Worm (Caenorhabditis elegans): Measurements from ENCODE around the gene Y75B8A.13.

DNA sequence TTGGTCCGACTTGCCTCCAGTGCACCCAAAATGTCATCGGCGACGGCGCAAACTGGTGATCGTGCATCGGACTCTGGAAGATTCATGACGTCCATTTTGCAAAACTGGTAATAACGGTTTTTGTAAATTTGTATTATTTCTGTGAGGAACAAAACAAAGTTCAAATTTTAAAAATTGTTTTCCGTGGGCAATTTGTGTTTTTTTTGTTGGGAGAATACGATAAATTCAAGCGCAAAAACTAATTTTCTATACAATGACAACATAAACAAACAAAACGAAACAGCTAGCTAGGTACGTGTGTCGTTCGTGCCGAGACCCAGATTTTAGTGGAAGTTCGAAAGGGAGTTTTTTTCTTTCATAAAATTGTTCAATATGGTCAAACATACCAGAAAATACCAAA, 32.6 kb downstream of the Y75B8A.13 start, which contains the start of gene Y75B8A.10:
- TF ChIP-seq W03F9.2 (tag; optimal IDR thresholded peaks at IDR 0.05) (no peak), dao-5 (tag; optimal IDR thresholded peaks at IDR 0.05) (no peak)
